Worm (Caenorhabditis elegans): Measurements from ENCODE around the gene srh-192.
"Not testable (repeated sequence)": the region's sequence is repeated elsewhere in the genome, so short reads cannot be mapped to it uniquely, and the experiment has no call there.

srh-192 gene

ce11 chrV:4271258-4271657 is 43.7 kb downstream of the srh-192 start, which contains the start of gene srt-38:
Gene srt-38 (minus strand): TSS chrV:4271358.
- TF ChIP-seq lin-26, let-526, dox-1 (GFP tag; IDR thresholded peaks at IDR 0.05): not testable (repeated sequence)

- TF ChIP-seq sea-2 (GFP tag; IDR thresholded peaks at IDR 0.05); C06A6.2 (GFP tag; conservative IDR thresholded peaks at IDR 0.05); aptf-3 (GFP tag; IDR thresholded peaks at IDR 0.05): not testable (repeated sequence)
Observed at ce11 chrV:4268213-4268612, 46.7 kb downstream of the srh-192 start, which contains the start of gene srt-36. Gene srt-36 (minus strand): TSS chrV:4268313.

- no peak for TF ChIP-seq C06A6.2 (GFP tag; conservative IDR thresholded peaks at IDR 0.05)
Observed at ce11 chrV:4264516-4264915, 50.4 kb downstream of the srh-192 start, which contains the start of gene srt-35. Gene srt-35 (minus strand): TSS chrV:4264616.

Measured in whole organism, young adult.